Worm (Caenorhabditis elegans) whole organism, dauer: Measurements from ENCODE around the gene daf-18.

Source experiments
- unc-62 ChIP-seq: sonication (generic microtip); optimal IDR thresholded peaks from 2 replicates; lab custom pipeline; 2017; ENCODE audit warnings: missing biosample characterization, missing genetic modification reagents, missing genetic modification characterization

The daf-18 gene

DNA sequence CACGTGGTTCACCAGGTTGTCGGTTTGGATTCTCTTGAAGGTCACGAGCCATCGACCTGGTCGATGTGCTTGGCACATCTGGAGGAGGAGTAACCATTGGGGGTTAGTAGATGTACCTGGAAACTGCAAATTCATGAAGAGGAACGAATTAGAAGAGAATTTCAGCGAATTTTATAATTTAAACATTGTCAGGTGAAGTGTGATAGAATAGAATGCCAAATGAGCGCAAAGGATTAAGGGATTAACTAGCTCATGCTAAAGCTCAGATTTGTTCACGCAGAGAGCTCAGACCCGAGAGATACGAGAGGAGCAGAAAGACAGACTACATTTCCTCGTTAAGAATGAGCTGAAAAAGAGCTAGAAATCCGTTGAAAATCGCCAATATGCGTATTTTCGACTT is at the start of gene daf-18:
daf-18 (minus strand) TSS at position 126 of the 400 bp plus-strand sequence.
- no peak for TF ChIP-seq unc-62 (GFP tag; lab: Kevin White, UChicago)

DNA sequence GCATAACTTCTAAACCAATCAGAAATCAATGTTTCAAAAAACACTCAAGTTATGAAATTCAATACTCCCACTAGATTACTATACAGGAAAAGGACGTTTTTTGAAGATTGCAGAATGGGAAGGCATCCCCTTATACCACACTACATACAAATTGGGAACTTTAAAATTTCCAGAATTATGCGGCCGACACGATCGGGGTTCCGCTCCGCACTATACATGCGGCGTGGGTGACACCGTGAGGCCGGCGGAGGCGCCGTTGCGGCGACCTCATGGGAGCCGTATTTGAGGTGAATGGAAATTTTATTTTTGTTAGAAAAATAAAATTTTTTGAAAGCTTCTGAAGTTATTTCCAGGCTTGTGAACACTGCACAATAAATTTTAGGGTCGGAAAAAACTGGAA is 43.3 kb upstream of the daf-18 start:
- no peak for TF ChIP-seq unc-62 (GFP tag; lab: Kevin White, UChicago)

DNA sequence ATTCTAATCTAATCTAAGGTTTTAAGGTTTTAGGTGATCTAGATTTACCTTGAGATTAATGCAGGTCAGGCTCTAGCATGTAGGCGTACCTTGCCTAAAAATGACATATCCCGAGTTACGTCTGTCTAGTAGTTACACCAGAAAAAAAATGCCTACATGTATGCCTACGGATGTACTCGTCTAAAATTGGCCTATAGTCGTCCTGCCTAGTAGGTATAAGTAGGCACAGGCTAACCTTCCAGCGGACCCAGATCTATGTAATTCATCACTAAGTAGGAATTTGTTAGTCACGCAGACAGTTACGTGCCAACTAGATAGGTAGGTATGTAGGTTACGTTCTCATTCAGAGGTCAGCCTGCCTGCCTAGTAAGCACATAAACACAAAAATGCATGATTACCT is 42.3 kb upstream of the daf-18 start:
- TF ChIP-seq unc-62 (GFP tag; lab: Kevin White, UChicago) = no peak

DNA sequence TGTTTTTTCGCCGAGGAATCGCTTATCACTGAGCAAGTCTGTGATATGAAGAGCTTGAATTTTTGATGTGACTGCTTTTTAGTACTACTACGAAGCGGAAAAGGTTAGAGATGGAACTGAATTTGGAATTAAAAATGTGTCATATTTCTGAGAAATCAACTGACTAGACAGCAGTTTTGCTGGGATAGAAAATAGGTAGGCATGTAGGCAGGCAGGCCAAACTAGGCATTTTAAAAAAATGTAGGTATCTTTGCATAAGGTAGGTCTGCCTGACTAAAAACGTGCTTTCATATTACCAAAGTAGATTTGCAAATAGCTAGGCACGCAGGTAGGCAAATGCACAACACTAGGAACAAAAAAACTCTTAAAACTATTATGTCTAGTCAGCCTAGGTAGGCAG is 41.6 kb upstream of the daf-18 start:
- TF ChIP-seq unc-62 (GFP tag; lab: Kevin White, UChicago) = no peak

DNA sequence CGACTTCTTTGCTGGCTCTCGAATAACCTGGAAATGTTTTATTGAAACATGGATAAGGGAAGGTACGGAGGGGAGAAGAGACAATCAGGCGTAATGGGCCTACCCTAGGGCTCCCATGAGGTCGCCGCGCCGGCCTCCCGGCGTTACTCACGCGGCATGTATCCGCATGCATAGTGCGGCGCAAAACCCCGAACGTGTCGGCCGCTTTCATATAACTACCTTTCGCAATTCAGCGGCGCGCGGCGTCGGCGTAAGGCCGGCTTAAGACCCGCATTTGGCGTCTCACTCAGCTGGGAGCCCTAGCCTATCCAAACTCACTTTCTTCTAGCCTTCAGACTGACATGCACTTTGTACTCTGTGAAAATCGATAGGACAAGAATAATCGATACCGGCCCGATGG is 37.1 kb upstream of the daf-18 start:
- TF ChIP-seq unc-62 (GFP tag; lab: Kevin White, UChicago) = no peak

DNA sequence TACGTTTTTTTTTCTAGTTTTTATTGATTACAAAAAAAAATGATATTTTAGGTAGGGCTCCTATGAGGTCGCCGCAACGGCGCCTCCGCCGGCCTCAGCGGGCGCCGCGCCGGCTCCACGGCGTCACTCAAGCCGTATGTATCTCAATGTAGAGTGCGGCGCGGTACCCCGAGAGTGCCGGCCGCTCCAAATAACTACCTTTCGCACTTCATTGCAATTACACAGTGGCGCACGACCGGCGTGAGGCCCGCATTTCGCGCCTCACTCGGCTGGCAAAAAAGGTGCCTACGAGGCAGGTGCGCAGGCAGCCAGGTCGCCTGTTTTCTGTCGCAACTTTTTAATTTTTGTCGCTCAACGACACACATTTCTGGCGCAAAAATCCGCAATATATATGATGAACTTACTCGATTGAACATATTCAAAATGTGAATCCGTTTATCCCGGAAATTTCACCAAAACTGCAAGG is 35.7 kb upstream of the daf-18 start, which contains the start of gene M04G7.2:
M04G7.2 (minus strand) TSS at position 416 of the 466 bp plus-strand sequence.
- no peak for TF ChIP-seq unc-62 (GFP tag; lab: Kevin White, UChicago)

DNA sequence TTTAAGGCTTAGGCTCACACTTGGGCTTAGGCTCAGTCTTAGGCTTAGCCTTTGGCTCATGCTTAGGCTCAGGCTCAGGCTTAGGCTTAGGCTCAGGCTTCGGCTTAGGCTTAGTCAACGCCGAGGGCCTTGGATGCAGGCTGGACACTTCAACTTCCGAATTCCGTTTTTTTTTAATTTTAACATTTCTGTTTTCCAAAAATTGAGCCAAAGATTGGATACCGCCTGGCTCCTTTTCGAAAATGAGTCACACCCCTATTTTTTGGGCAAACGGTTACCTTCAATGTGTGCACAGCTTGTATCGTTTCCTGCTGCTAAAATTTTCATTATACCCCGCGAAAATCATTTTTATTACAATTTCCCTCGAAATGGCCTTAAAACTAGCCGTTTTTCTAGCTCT is 30.5 kb upstream of the daf-18 start, which contains the start of gene M04G7.1:
M04G7.1 (plus strand) TSS at position 301 of the 400 bp plus-strand sequence.
- TF ChIP-seq unc-62 (GFP tag; lab: Kevin White, UChicago) = no peak

DNA sequence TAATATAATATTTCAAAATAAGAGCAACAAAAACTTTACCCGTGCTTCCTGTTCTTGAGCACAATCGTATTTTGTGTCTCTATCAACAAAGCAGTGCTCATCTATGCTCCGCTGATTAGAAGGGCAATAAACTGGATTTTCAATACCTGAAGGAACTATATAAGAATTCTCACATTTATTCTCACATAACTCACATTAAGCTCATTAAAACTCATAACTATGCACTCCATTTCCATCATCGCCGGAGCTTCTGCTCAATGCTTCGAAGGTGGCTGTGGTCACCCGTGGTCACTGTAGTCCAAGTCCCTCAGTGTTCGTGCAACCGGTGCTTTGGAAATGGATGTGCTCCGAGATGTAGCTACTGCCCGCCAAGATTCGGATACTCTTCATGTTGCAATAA is 29.8 kb upstream of the daf-18 start, which contains the start of the genes Y66H1A.8 and M04G7.5:
Y66H1A.8 (minus strand) TSS at position 101 of the 400 bp plus-strand sequence.
M04G7.5 (plus strand) TSS at position 258 of the 400 bp plus-strand sequence.
- TF ChIP-seq unc-62 (GFP tag; lab: Kevin White, UChicago) = no peak

DNA sequence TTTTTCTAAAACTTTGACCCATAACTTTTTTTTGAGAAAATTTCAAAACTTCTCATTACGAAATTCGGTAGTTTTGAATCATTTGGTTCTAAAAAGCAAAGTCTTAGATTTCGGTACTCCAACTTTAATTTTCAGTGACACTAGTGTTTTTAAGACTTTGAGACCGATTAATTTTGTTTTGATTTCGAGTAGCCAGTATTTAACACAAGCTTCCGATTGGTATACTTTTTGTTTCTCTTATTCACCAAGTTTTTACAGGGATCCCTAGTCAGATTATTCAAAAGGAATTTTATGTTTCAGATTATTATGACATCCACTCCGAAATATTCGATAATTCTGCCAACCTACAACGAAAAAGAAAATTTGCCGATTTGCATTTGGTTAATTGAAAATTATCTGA is 20.4 kb upstream of the daf-18 start, which contains the start of gene dpm-1:
dpm-1 (plus strand) TSS at position 301 of the 400 bp plus-strand sequence.
- TF ChIP-seq unc-62 (GFP tag; lab: Kevin White, UChicago) = no peak

DNA sequence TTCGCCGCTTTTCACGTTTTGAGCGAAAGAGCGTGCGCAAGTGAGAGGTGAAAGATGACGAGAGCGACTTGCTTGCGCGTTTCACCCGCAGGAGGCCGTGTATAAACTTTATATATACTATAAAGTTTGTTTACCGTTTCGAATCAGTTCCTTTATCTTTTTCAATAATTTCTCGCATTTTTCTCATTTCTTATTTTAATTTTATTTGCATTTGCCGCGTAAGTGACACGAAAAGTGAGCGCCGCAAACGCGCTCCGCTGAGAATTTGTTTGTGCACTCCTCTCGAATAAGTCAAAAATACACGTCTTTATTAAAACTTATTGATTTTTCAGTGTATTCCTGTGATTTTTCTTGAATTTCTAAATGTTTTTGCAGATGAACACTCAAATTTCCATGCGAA is 18.6 kb upstream of the daf-18 start, which contains the start of gene mrpl-55:
mrpl-55 (plus strand) TSS at position 364 of the 400 bp plus-strand sequence.
- TF ChIP-seq unc-62 (GFP tag; lab: Kevin White, UChicago) = no peak

DNA sequence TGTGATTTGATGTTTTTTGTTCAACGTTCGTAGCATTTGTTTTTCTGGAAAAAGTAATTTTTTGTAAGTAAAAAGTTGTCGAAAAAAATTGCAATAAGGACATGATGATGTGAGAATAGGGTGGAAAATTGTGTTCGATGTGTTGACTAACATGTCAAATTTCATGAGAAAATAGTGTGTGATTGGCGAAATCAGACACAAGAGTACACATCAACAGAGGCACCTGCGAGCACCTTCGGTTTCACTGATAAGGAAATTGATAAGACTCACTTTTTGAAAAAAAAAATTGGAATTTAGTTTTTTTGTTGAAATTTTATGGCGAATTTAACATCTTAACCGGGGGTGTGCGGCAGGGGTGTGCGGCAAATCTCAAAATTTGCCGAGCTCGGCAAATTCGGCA is 15.5 kb upstream of the daf-18 start, which contains the start of gene hum-8:
hum-8 (minus strand) TSS at position 46 of the 400 bp plus-strand sequence.
- TF ChIP-seq unc-62 (GFP tag; lab: Kevin White, UChicago) = no peak

DNA sequence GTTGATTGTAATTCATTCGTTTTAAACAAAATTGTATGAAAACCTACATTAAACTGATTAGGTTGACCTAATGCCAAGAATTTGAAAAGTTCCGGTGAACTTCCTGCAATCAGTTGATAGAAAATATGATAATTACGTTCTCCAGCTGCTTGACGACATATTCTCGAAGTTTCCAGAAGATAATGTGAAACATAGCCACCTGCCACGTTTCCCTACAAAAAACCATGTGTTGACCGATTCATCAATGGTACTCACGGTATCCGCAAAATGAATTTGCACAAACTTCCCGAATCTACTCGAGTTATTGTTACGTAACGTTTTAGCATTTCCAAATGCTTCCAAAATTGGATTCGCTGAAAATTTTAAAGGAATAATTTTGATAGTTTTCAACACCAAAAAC is 13.4 kb upstream of the daf-18 start:
- TF ChIP-seq unc-62 (GFP tag; lab: Kevin White, UChicago) = no peak

DNA sequence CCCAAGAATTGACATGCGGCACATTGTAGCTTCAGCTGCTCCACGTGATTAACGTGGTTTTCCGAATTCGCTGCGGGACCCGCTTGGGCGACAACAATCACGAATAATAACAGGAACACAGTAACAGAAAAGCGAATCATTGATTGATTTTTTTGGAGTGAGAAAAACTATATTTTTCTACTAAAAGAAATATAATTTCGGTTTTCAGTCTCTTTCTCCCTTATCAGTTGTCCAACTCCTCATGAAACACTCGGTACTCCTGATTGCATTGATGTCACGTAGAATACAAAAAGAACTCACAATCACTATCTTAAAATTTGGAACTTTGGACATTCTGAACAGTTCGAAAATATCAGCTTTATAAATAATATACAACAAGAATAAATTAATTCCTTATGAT is 3.9 kb upstream of the daf-18 start, which contains the start of gene Y66H1A.5:
Y66H1A.5 (minus strand) TSS at position 265 of the 400 bp plus-strand sequence.
- no peak for TF ChIP-seq unc-62 (GFP tag; lab: Kevin White, UChicago)

DNA sequence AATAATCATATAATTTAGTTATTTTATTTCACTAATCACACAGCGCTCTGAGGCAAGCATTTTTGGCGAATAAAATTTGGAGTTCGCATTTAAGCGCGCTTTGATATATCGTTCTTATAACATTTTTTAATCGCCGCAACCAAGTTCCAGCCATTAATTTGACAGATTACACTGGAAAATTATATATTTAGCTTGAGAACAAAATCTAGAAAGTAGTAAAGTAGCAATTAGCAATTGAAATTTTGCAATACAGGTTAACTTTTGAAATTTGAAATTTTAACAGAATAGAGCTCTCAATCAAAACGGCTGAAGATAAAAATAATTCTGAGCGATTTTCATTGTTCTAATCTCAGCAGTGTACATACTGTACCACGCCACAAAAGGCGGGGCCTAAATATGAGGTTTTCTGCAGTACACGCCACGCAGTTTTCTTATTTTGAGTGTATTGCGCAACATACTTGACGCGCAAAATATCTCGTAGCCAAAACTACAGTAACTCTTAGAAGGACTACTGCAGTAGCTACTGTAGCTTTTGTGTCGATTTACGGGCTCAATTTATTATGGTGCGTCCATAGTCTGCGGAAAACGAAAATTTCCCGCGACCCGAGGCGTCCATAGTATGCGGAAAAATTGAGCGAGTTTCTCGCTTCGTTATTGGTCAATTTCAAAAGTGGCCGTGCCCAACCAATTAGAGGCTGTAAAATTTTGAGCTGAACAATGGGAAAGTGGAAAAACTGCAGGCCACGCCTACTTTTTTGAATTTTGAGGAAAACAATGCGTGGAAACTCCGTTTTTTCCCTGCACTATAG is 2.3 kb upstream of the daf-18 start:
- TF ChIP-seq unc-62 (GFP tag; lab: Kevin White, UChicago) = no peak

DNA sequence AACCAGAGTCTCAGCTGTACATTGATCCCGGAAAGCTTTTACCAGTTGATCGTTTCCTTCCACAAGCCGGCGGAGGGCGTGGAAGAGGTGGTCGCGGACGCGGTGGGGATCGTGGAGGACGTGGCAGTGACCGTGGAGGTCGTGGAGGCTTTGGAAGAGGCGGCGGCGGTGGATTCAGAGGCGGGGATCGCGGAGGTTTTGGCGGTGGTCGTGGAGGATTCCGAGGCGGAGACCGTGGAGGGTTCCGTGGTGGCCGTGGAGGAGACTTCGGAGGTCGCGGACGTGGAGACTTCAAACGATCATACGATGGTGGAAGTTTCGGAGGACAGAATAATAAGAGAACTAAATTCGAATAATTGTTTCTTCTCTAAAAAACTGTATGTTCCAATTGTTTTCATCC is 1.6 kb upstream of the daf-18 start:
- TF ChIP-seq unc-62 (GFP tag; lab: Kevin White, UChicago) = no peak

DNA sequence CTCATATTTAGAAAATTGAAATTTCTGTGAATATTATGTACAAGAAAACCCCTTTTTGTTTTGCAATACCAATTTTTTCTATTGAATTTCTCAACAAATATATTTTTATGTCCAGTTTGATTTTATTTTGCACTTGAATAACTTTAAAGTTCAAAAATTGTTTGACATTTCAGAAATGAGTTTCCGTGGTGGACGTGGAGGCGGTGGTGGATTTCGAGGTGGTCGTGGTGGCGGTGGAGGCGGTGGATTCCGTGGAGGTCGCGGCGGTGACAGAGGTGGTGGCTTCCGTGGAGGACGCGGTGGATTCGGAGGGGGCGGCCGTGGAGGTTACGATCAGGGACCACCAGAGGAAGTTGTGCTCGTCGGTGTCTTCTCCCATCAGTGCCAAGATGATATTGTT is 1.0 kb upstream of the daf-18 start, which contains the start of gene garr-1:
garr-1 (plus strand) TSS at position 174 of the 400 bp plus-strand sequence.
- TF ChIP-seq unc-62 (GFP tag; lab: Kevin White, UChicago) = no peak
